Worm (Caenorhabditis elegans): ENCODE results near the gene K08D9.10.

Gene K08D9.10

ce11 chrV:3259168-3259622, 28.5 kb downstream of the K08D9.10 start, which contains the start of gene T28A11.16:
Gene T28A11.16, minus strand, starts transcription at chrV:3259218.
- TF ChIP-seq aly-2 (tag; optimal IDR thresholded peaks at IDR 0.05) (no peak), mdl-1 (tag; optimal IDR thresholded peaks at IDR 0.05) (no peak)

- no peak for TF ChIP-seq zag-1 (tag; optimal IDR thresholded peaks at IDR 0.05)
- TF ChIP-seq fos-1 (tag; optimal IDR thresholded peaks at IDR 0.05): no peak
- TF ChIP-seq snpc-4 (tag; optimal IDR thresholded peaks at IDR 0.05): no peak
- no peak for TF ChIP-seq nhr-11 (tag; optimal IDR thresholded peaks at IDR 0.05)
- TF ChIP-seq nhr-77 (tag; optimal IDR thresholded peaks at IDR 0.05): no peak
- no peak for TF ChIP-seq nhr-23 (tag; optimal IDR thresholded peaks at IDR 0.05)
- TF ChIP-seq egl-5 (tag; optimal IDR thresholded peaks at IDR 0.05): no peak
- no peak for TF ChIP-seq elt-3 (tag; optimal IDR thresholded peaks at IDR 0.05)
- no peak for TF ChIP-seq fkh-2 (tag; optimal IDR thresholded peaks at IDR 0.05)
- no peak for TF ChIP-seq hmg-11 (tag; optimal IDR thresholded peaks at IDR 0.05)
These were observed 29.4 kb downstream of the K08D9.10 start, which contains the start of gene srbc-5 for ce11 chrV:3260075-3260474. Gene srbc-5, plus strand, starts transcription at chrV:3260375.

ce11 chrV:3266189-3266588, 35.5 kb downstream of the K08D9.10 start, which contains the start of gene T28A11.17:
Gene T28A11.17, minus strand, starts transcription at chrV:3266289.
- TF ChIP-seq ceh-82 (tag; optimal IDR thresholded peaks at IDR 0.05) (no peak), nhr-77 (tag; optimal IDR thresholded peaks at IDR 0.05) (no peak), lin-39 (tag; optimal IDR thresholded peaks at IDR 0.05) (no peak), elt-2 (tag; optimal IDR thresholded peaks at IDR 0.05) (no peak), nhr-67 (tag; optimal IDR thresholded peaks at IDR 0.05) (no peak), snpc-4 (tag; optimal IDR thresholded peaks at IDR 0.05) (no peak), egl-5 (tag; optimal IDR thresholded peaks at IDR 0.05) (no peak), ceh-16 (tag; optimal IDR thresholded peaks at IDR 0.05) (no peak), elt-3 (tag; optimal IDR thresholded peaks at IDR 0.05) (no peak), aly-2 (tag; optimal IDR thresholded peaks at IDR 0.05) (no peak)

- TF ChIP-seq ceh-16 (tag; optimal IDR thresholded peaks at IDR 0.05) (no peak), ztf-4 (tag; optimal IDR thresholded peaks at IDR 0.05) (no peak), nhr-28 (tag; optimal IDR thresholded peaks at IDR 0.05) (no peak)
These were observed 37.3 kb downstream of the K08D9.10 start, which contains the start of gene T28A11.18 for ce11 chrV:3267950-3268349. Gene T28A11.18, minus strand, starts transcription at chrV:3268050.

ce11 chrV:3269407-3269806, 38.7 kb downstream of the K08D9.10 start, which contains the start of gene T28A11.19:
Gene T28A11.19, minus strand, starts transcription at chrV:3269514.
- TF ChIP-seq nhr-25 (tag; optimal IDR thresholded peaks at IDR 0.05) (no peak), tbx-2 (tag; optimal IDR thresholded peaks at IDR 0.05) (no peak), nfya-1 (tag; optimal IDR thresholded peaks at IDR 0.05; ENCODE audit: insufficient read depth) (no peak), hmg-11 (tag; optimal IDR thresholded peaks at IDR 0.05) (no peak), lin-39 (tag; optimal IDR thresholded peaks at IDR 0.05) (no peak), nhr-67 (tag; optimal IDR thresholded peaks at IDR 0.05) (no peak), aly-2 (tag; optimal IDR thresholded peaks at IDR 0.05) (no peak), ceh-9 (tag; optimal IDR thresholded peaks at IDR 0.05) (no peak)

ce11 chrV:3273156-3273555, 42.5 kb downstream of the K08D9.10 start, which contains the start of gene T28A11.20:
Gene T28A11.20, minus strand, starts transcription at chrV:3273256.
- no peak for TF ChIP-seq hmg-11 (tag; optimal IDR thresholded peaks at IDR 0.05)
- no peak for TF ChIP-seq jun-1 (tag; optimal IDR thresholded peaks at IDR 0.05)
- TF ChIP-seq tbx-2 (tag; optimal IDR thresholded peaks at IDR 0.05): no peak
- TF ChIP-seq elt-1 (tag; optimal IDR thresholded peaks at IDR 0.05): no peak
- TF ChIP-seq mdl-1 (tag; optimal IDR thresholded peaks at IDR 0.05): no peak
- no peak for TF ChIP-seq sea-2 (GFP tag; optimal IDR thresholded peaks at IDR 0.05)
- no peak for TF ChIP-seq nhr-43 (tag; optimal IDR thresholded peaks at IDR 0.05; ENCODE audit: poor library complexity, severe bottlenecking)
- TF ChIP-seq snpc-4 (tag; optimal IDR thresholded peaks at IDR 0.05): no peak
- no peak for TF ChIP-seq nhr-237 (tag; optimal IDR thresholded peaks at IDR 0.05)
- TF ChIP-seq nhr-76 (tag; optimal IDR thresholded peaks at IDR 0.05): no peak
- TF ChIP-seq fos-1 (tag; optimal IDR thresholded peaks at IDR 0.05): no peak
- no peak for TF ChIP-seq skn-1 (tag; optimal IDR thresholded peaks at IDR 0.05)
- TF ChIP-seq nhr-77 (tag; optimal IDR thresholded peaks at IDR 0.05): no peak
- TF ChIP-seq eor-1 (tag; optimal IDR thresholded peaks at IDR 0.05): no peak

Measured in whole organism, L3 larva.